Fruit fly (Drosophila melanogaster) whole organism, embryonic: ENCODE data around the gene CG7135.

Experiments used
- Antp ChIP-seq: fragments of 200-800 bp; sonication (Bioruptor generic); optimal IDR thresholded peaks from 3 replicates; lab custom pipeline; 2016; ENCODE audit warnings: missing biosample characterization, missing genetic modification characterization
- CG10209 ChIP-seq: fragments of 200-800 bp; sonication (Bioruptor generic); optimal IDR thresholded peaks from 3 replicates; lab custom pipeline; 2017; ENCODE audit warnings: missing biosample characterization, mild to moderate bottlenecking, missing genetic modification characterization, missing genetic modification reagents
- CG10274 ChIP-seq: fragments of 200-800 bp; sonication (Bioruptor generic); optimal IDR thresholded peaks from 3 replicates; lab custom pipeline; 2017; ENCODE audit warnings: missing biosample characterization, mild to moderate bottlenecking, missing genetic modification characterization
- CG12071 ChIP-seq: fragments of 200-800 bp; sonication (Bioruptor generic); optimal IDR thresholded peaks from 3 replicates; lab custom pipeline; 2018; ENCODE audit warnings: missing biosample characterization, mild to moderate bottlenecking, missing genetic modification characterization
- CG1233 ChIP-seq: fragments of 200-800 bp; sonication (Bioruptor generic); optimal IDR thresholded peaks from 4 replicates; lab custom pipeline; 2018; ENCODE audit warnings: missing biosample characterization, mild to moderate bottlenecking, missing genetic modification characterization
- CG12659 ChIP-seq: fragments of 200-800 bp; sonication (Bioruptor generic); optimal IDR thresholded peaks from 3 replicates; lab custom pipeline; 2017; ENCODE audit warnings: mild to moderate bottlenecking, missing biosample characterization, missing genetic modification reagents, missing genetic modification characterization
- CG12769 ChIP-seq: fragments of 200-800 bp; sonication (Bioruptor generic); optimal IDR thresholded peaks from 2 replicates; lab custom pipeline; 2019; ENCODE audit warnings: missing biosample characterization, mild to moderate bottlenecking, missing genetic modification characterization, moderate library complexity
- CG15269 ChIP-seq: fragments of 200-800 bp; sonication (Bioruptor generic); optimal IDR thresholded peaks from 2 replicates; lab custom pipeline; 2018; ENCODE audit warnings: missing biosample characterization, mild to moderate bottlenecking, missing genetic modification characterization, moderate library complexity
- CG17912 ChIP-seq: fragments of 200-800 bp; sonication (Bioruptor generic); optimal IDR thresholded peaks from 2 replicates; lab custom pipeline; 2018; ENCODE audit warnings: missing biosample characterization, mild to moderate bottlenecking, missing genetic modification characterization
- CG2678 ChIP-seq: fragments of 200-800 bp; sonication (Bioruptor generic); optimal IDR thresholded peaks from 3 replicates; lab custom pipeline; 2019; ENCODE audit warnings: missing biosample characterization, mild to moderate bottlenecking, missing genetic modification characterization, moderate library complexity
- CG31224 ChIP-seq: fragments of 200-800 bp; sonication (Bioruptor generic); IDR thresholded peaks from 2 replicates; pipeline ENCODE4 v1.3.6; 2022; ENCODE audit warnings: missing biosample characterization, missing genetic modification characterization
- CG32767 ChIP-seq: fragments of 200-800 bp; sonication (Bioruptor generic); IDR thresholded peaks from 2 replicates; pipeline ENCODE4 v1.3.6; 2022; ENCODE audit warnings: missing biosample characterization, missing genetic modification characterization
- CG34422 ChIP-seq: fragments of 200-800 bp; sonication (Bioruptor generic); IDR thresholded peaks from 3 replicates; pipeline ENCODE4 v1.3.6; 2022; ENCODE audit warnings: missing biosample characterization, missing genetic modification characterization
- CG4707 ChIP-seq: fragments of 200-800 bp; sonication (Bioruptor generic); optimal IDR thresholded peaks from 2 replicates; lab custom pipeline; 2018; ENCODE audit warnings: missing biosample characterization, mild to moderate bottlenecking, missing genetic modification characterization, moderate library complexity
- CG6175 ChIP-seq: fragments of 200-800 bp; sonication (Bioruptor generic); IDR thresholded peaks from 3 replicates; pipeline ENCODE4 v1.3.6; 2022; ENCODE audit warnings: missing biosample characterization, missing genetic modification characterization
- CG6654 ChIP-seq: fragments of 200-800 bp; sonication (Bioruptor generic); optimal IDR thresholded peaks from 2 replicates; lab custom pipeline; 2017; ENCODE audit warnings: missing biosample characterization, mild to moderate bottlenecking, missing genetic modification characterization
- CG8089 ChIP-seq: fragments of 200-800 bp; sonication (Bioruptor generic); optimal IDR thresholded peaks from 3 replicates; lab custom pipeline; 2016; ENCODE audit warnings: missing biosample characterization, missing genetic modification characterization
- CG8388 ChIP-seq: fragments of 200-800 bp; sonication (Bioruptor generic); optimal IDR thresholded peaks from 2 replicates; lab custom pipeline; 2019; ENCODE audit warnings: missing biosample characterization, mild to moderate bottlenecking, missing genetic modification characterization, moderate library complexity
- D19A ChIP-seq: fragments of 200-800 bp; optimal IDR thresholded peaks from 3 replicates; lab custom pipeline; 2019; ENCODE audit warnings: missing biosample characterization, mild to moderate bottlenecking, missing genetic modification characterization, moderate library complexity
- Doc3 ChIP-seq: fragments of 200-800 bp; sonication (Bioruptor generic); IDR thresholded peaks from 3 replicates; pipeline ENCODE4 v1.3.6; 2022; ENCODE audit warnings: missing biosample characterization, missing genetic modification characterization; ENCODE audit not compliant: partially characterized antibody
- HHEX ChIP-seq: fragments of 200-800 bp; sonication (Bioruptor generic); optimal IDR thresholded peaks from 3 replicates; lab custom pipeline; 2017; ENCODE audit warnings: missing biosample characterization, mild to moderate bottlenecking, missing genetic modification characterization, missing genetic modification reagents
- Hmr ChIP-seq: fragments of 200-800 bp; sonication (Bioruptor generic); optimal IDR thresholded peaks from 3 replicates; lab custom pipeline; 2017; ENCODE audit warnings: mild to moderate bottlenecking, missing biosample characterization, missing genetic modification reagents, missing genetic modification characterization
- MBD-R2 ChIP-seq: fragments of 200-800 bp; sonication (Bioruptor generic); IDR thresholded peaks from 2 replicates; pipeline ENCODE4 v1.3.6; 2022; ENCODE audit warnings: missing biosample characterization, missing genetic modification characterization
- Med ChIP-seq: fragments of 200-800 bp; sonication (Bioruptor generic); peaks from one replicate; lab custom pipeline; 2016; ENCODE audit warnings: missing biosample characterization, missing genetic modification characterization, mild to moderate bottlenecking, inconsistent platforms, moderate library complexity
- Nf-YA ChIP-seq: fragments of 200-800 bp; sonication (Bioruptor generic); IDR thresholded peaks from 2 replicates; pipeline ENCODE4 v1.3.6; 2022; ENCODE audit warnings: missing biosample characterization, missing genetic modification characterization
- Pdp1 ChIP-seq, 2 experiments: fragments of 200-800 bp; sonication (Bioruptor generic); optimal IDR thresholded peaks; 3 replicates each; lab custom pipeline; 2016; ENCODE audit warnings: missing biosample characterization in 2 of 2, missing genetic modification characterization in 2 of 2, mild to moderate bottlenecking in 1 of 2, moderate library complexity in 1 of 2
- Xrp1 ChIP-seq: fragments of 200-800 bp; sonication (Bioruptor generic); IDR thresholded peaks from 2 replicates; pipeline ENCODE4 v1.3.6; 2022; ENCODE audit warnings: missing biosample characterization, missing genetic modification characterization
- ac ChIP-seq: fragments of 200-800 bp; sonication (Bioruptor generic); optimal IDR thresholded peaks from 3 replicates; lab custom pipeline; 2017; ENCODE audit warnings: missing biosample characterization, mild to moderate bottlenecking, missing genetic modification characterization
- ara ChIP-seq: fragments of 200-800 bp; sonication (Bioruptor generic); IDR thresholded peaks from 2 replicates; pipeline ENCODE4 v1.3.6; 2022; ENCODE audit warnings: missing biosample characterization, missing genetic modification characterization
- bab2 ChIP-seq: fragments of 200-800 bp; sonication (Bioruptor generic); optimal IDR thresholded peaks from 2 replicates; lab custom pipeline; 2016; ENCODE audit warnings: missing biosample characterization, missing genetic modification characterization
- bsh ChIP-seq, 2 experiments: fragments of 200-800 bp; sonication (Bioruptor generic); optimal IDR thresholded peaks; 2 replicates each; lab custom pipeline; 2017 to 2018; ENCODE audit warnings: mild to moderate bottlenecking in 2 of 2, missing biosample characterization in 2 of 2, missing genetic modification characterization in 2 of 2, moderate library complexity in 1 of 2
- chinmo ChIP-seq: fragments of 200-800 bp; sonication (Bioruptor generic); IDR thresholded peaks from 4 replicates; pipeline ENCODE4 v1.3.6; 2022; ENCODE audit warnings: missing biosample characterization, missing genetic modification characterization; ENCODE audit not compliant: partially characterized antibody
- ci ChIP-seq: fragments of 200-800 bp; sonication (Bioruptor generic); IDR thresholded peaks from 3 replicates; pipeline ENCODE4 v1.3.6; 2022; ENCODE audit warnings: missing biosample characterization, missing genetic modification characterization
- dmrt99B ChIP-seq: fragments of 200-800 bp; sonication (Bioruptor generic); optimal IDR thresholded peaks from 2 replicates; lab custom pipeline; 2018; ENCODE audit warnings: missing biosample characterization, mild to moderate bottlenecking, missing genetic modification characterization, moderate library complexity
- exex ChIP-seq: fragments of 200-800 bp; sonication (Bioruptor generic); optimal IDR thresholded peaks from 4 replicates; lab custom pipeline; 2018; ENCODE audit warnings: missing biosample characterization, mild to moderate bottlenecking, missing genetic modification characterization, moderate library complexity
- eyg ChIP-seq: fragments of 200-800 bp; sonication (Bioruptor generic); optimal IDR thresholded peaks from 3 replicates; lab custom pipeline; 2016; ENCODE audit warnings: missing biosample characterization, missing genetic modification characterization
- fd64A ChIP-seq: fragments of 200-800 bp; sonication (Bioruptor generic); optimal IDR thresholded peaks from 3 replicates; lab custom pipeline; 2018; ENCODE audit warnings: missing biosample characterization, mild to moderate bottlenecking, missing genetic modification characterization
- grn ChIP-seq: fragments of 200-800 bp; sonication (Bioruptor generic); optimal IDR thresholded peaks from 3 replicates; lab custom pipeline; 2017; ENCODE audit warnings: missing biosample characterization, missing genetic modification characterization
- inv ChIP-seq: fragments of 200-800 bp; sonication (Bioruptor generic); IDR thresholded peaks from 2 replicates; pipeline ENCODE4 v1.3.6; 2022; ENCODE audit warnings: missing biosample characterization, missing genetic modification characterization; ENCODE audit not compliant: partially characterized antibody
- lab ChIP-seq: fragments of 200-800 bp; sonication (Bioruptor generic); optimal IDR thresholded peaks from 3 replicates; lab custom pipeline; 2017; ENCODE audit warnings: missing biosample characterization, missing genetic modification characterization, mild to moderate bottlenecking, moderate library complexity, missing genetic modification reagents
- onecut ChIP-seq: fragments of 200-800 bp; sonication (Bioruptor generic); IDR thresholded peaks from 2 replicates; pipeline ENCODE4 v1.3.6; 2022; ENCODE audit warnings: missing biosample characterization, missing genetic modification characterization
- otp ChIP-seq: fragments of 200-800 bp; sonication (Bioruptor generic); IDR thresholded peaks from 3 replicates; pipeline ENCODE4, ENCODE4 v1.3.6; 2022; ENCODE audit warnings: missing biosample characterization, missing genetic modification characterization
- row ChIP-seq: fragments of 200-800 bp; sonication (Bioruptor generic); IDR thresholded peaks from 3 replicates; pipeline ENCODE4 v1.3.6; 2022; ENCODE audit warnings: missing biosample characterization, missing genetic modification characterization
- stwl ChIP-seq: fragments of 200-800 bp; sonication (Bioruptor generic); optimal IDR thresholded peaks from 3 replicates; lab custom pipeline; 2018; ENCODE audit warnings: missing biosample characterization, mild to moderate bottlenecking, missing genetic modification characterization, moderate library complexity
- sug ChIP-seq: fragments of 200-800 bp; optimal IDR thresholded peaks from 2 replicates; lab custom pipeline; 2019; ENCODE audit warnings: missing biosample characterization, mild to moderate bottlenecking, missing genetic modification characterization, moderate library complexity
- tin ChIP-seq: fragments of 200-800 bp; sonication (Bioruptor generic); optimal IDR thresholded peaks from 3 replicates; lab custom pipeline; 2016; ENCODE audit warnings: missing biosample characterization, missing genetic modification characterization
- ttk ChIP-seq: fragments of 200-800 bp; sonication (Bioruptor generic); IDR thresholded peaks from 2 replicates; pipeline ENCODE4 v2.1.2; 2022; ENCODE audit warnings: missing biosample characterization, missing genetic modification characterization
- tup ChIP-seq: fragments of 200-800 bp; sonication (Bioruptor generic); optimal IDR thresholded peaks from 2 replicates; lab custom pipeline; 2016; ENCODE audit warnings: missing biosample characterization, mild to moderate bottlenecking, missing genetic modification characterization, moderate library complexity

CG7135 gene

dm6 chrX:18082674-18083073 is 20.8 kb upstream of the CG7135 start (continued):
- no peak for TF ChIP-seq tin (GFP tag; lab: Kevin White, UChicago)
- TF ChIP-seq Nf-YA (GFP tag; lab: Robert Waterston, UW), result no peak
- TF ChIP-seq bab2 (GFP tag; lab: Kevin White, UChicago), result no peak
- TF ChIP-seq exex (tag; lab: Kevin White, UChicago), result peak; percentile 57
- peak; percentile 35 for TF ChIP-seq fd64A (GFP tag; lab: Kevin White, UChicago)
- TF ChIP-seq CG34422, result no peak
- no peak for TF ChIP-seq Antp (GFP tag; lab: Kevin White, UChicago)
- peak; percentile 53; the same call in 1 of the 3 replicates for TF ChIP-seq ci
- TF ChIP-seq dmrt99B, result no peak
- TF ChIP-seq CG12659 (GFP tag; lab: Kevin White, UChicago), result peak; percentile 30
- TF ChIP-seq CG4707, result no peak
- TF ChIP-seq MBD-R2 (GFP tag; lab: Robert Waterston, UW), result no peak
- TF ChIP-seq tup, result no peak
- TF ChIP-seq inv (GFP tag; lab: Robert Waterston, UW), result no peak
- TF ChIP-seq CG8089 (GFP tag; lab: Kevin White, UChicago), result no peak
- TF ChIP-seq CG17912, result peak; percentile 45
- TF ChIP-seq ttk (GFP tag; lab: Robert Waterston, UW), result no peak
- TF ChIP-seq stwl (tag; lab: Kevin White, UChicago), result no peak
- no peak for TF ChIP-seq onecut (GFP tag; lab: Robert Waterston, UW)
- TF ChIP-seq Med (GFP tag; lab: Kevin White, UChicago), result peak; percentile 53
- no peak for TF ChIP-seq CG6654
- TF ChIP-seq, all 482 proteins: peak for 53

DNA sequence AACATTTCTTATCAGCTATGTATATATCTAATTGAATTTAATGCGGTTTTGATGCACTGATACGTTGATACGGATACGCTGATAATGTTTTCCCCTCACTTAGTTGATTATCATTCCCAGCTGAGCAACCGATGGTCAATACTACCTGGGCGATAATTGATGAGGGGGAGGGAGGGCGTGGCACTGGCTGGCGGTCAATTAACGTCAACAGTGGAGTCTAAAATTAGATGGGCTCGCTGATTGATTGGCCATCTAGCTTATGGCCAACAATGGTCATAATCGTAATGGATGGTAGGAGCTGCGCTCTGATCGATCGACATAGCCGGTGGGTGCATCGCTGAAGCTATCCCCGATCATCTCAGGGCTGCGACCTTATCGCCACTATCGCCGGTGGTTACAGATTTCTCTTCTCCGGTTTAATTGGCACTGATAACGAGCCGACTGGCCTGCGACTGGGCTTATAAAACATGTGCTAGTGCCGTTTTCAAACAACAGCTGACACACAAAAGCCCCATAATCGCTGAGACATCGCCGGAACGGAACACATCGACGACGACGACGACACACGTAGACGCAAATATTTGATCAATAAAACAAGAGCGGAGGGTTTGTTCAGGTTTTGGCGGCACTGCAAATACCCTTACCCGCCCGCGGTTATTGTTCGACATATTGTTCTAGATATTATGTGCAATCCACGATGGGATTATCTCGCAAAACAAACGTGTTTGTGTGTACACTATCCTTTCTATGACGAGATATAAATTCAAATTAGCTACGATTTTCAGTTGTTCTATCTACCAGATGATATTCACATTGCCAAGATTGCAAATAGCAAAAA is 19.7 kb upstream of the CG7135 start:
- TF ChIP-seq CG12769 (peak; percentile 25), bsh (GFP tag; optimal IDR thresholded peaks at IDR 0.05; lab: Kevin White, UChicago) (peak in 1 of 2 experiments; percentile 3), CG10209 (GFP tag; lab: Kevin White, UChicago) (no peak), grn (peak; percentile 29), Xrp1 (0 out of 2 replicates have a peak, but pooled peaks have one; percentile 19), chinmo (GFP tag; lab: Robert Waterston, UW) (0 out of 4 replicates have a peak, but pooled peaks have one; percentile 63), otp (GFP tag; lab: Robert Waterston, UW) (peak; percentile 59; the same call in 2 of the 3 replicates), HHEX (peak; percentile 16), exex (tag; lab: Kevin White, UChicago) (peak; percentile 58), CG2678 (tag; lab: Kevin White, UChicago) (peak; percentile 3), CG12071 (peak; percentile 25), Pdp1 (GFP tag; optimal IDR thresholded peaks at IDR 0.05; lab: Kevin White, UChicago) (peak in 1 of 2 experiments; percentile 21), eyg (GFP tag; lab: Kevin White, UChicago) (no peak), Hmr (peak; percentile 42), CG32767 (GFP tag; lab: Robert Waterston, UW) (no peak), D19A (peak; percentile 51), CG31224 (GFP tag; lab: Robert Waterston, UW) (no peak), CG1233 (GFP tag; lab: Kevin White, UChicago) (no peak), sug (tag; lab: Kevin White, UChicago) (peak; percentile 16), row (GFP tag; lab: Robert Waterston, UW) (peak; percentile 39; the same call in 2 of the 3 replicates), CG8388 (GFP tag; lab: Kevin White, UChicago) (no peak), lab (GFP tag; lab: Kevin White, UChicago) (peak; percentile 73), Doc3 (GFP tag; lab: Robert Waterston, UW) (no peak), ac (peak; percentile 2), CG15269 (peak; percentile 44), CG10274 (GFP tag; lab: Kevin White, UChicago) (peak; percentile 28), CG6175 (GFP tag; lab: Robert Waterston, UW) (no peak), ara (GFP tag; lab: Robert Waterston, UW) (peak; percentile 35; the same call in 1 of the 2 replicates)
